Worm (Caenorhabditis elegans) whole organism, L3 larva: Measurements from ENCODE around the gene T16G12.9.

Experiments
- R02D3.7 ChIP-seq: fragments of 150-350 bp; optimal IDR thresholded peaks from 2 replicates; lab custom pipeline; 2014; ENCODE audit warnings: missing biosample characterization, missing genetic modification characterization
- ZK546.5 ChIP-seq: sonication (generic microtip); optimal IDR thresholded peaks from 2 replicates; lab custom pipeline; 2017; ENCODE audit warnings: missing biosample characterization, missing genetic modification characterization
- ama-1 ChIP-seq: fragments of 150-350 bp; optimal IDR thresholded peaks from 2 replicates; lab custom pipeline; 2018
- ceh-82 ChIP-seq: fragments of 150-350 bp; optimal IDR thresholded peaks from 2 replicates; lab custom pipeline; 2014; ENCODE audit warnings: missing biosample characterization, missing genetic modification characterization
- daf-12 ChIP-seq: fragments of 150-350 bp; optimal IDR thresholded peaks from 2 replicates; lab custom pipeline; 2014; ENCODE audit warnings: missing biosample characterization, missing genetic modification reagents, missing genetic modification characterization
- fos-1 ChIP-seq: fragments of 150-350 bp; optimal IDR thresholded peaks from 2 replicates; lab custom pipeline; 2014; ENCODE audit warnings: missing biosample characterization, missing genetic modification characterization
- hmg-11 ChIP-seq: sonication (generic microtip); optimal IDR thresholded peaks from 2 replicates; lab custom pipeline; 2016; ENCODE audit warnings: missing genetic modification characterization, missing compliant biosample characterization
- lin-39 ChIP-seq: fragments of 150-350 bp; optimal IDR thresholded peaks from 2 replicates; lab custom pipeline; 2018; ENCODE audit warnings: missing biosample characterization, missing genetic modification reagents, missing genetic modification characterization
- nhr-77 ChIP-seq: fragments of 150-350 bp; optimal IDR thresholded peaks from 2 replicates; lab custom pipeline; 2014; ENCODE audit warnings: missing biosample characterization, missing genetic modification characterization
- pha-4 ChIP-seq: fragments of 150-350 bp; optimal IDR thresholded peaks from 2 replicates; lab custom pipeline; 2014; ENCODE audit warnings: missing biosample characterization, missing genetic modification reagents, missing genetic modification characterization
- unc-39 ChIP-seq: sonication (generic microtip); optimal IDR thresholded peaks from 4 replicates; lab custom pipeline; 2017; ENCODE audit warnings: missing biosample characterization, missing genetic modification characterization
- ztf-11 ChIP-seq: fragments of 150-350 bp; optimal IDR thresholded peaks from 2 replicates; lab custom pipeline; 2014; ENCODE audit warnings: missing biosample characterization, missing genetic modification characterization

DNA sequence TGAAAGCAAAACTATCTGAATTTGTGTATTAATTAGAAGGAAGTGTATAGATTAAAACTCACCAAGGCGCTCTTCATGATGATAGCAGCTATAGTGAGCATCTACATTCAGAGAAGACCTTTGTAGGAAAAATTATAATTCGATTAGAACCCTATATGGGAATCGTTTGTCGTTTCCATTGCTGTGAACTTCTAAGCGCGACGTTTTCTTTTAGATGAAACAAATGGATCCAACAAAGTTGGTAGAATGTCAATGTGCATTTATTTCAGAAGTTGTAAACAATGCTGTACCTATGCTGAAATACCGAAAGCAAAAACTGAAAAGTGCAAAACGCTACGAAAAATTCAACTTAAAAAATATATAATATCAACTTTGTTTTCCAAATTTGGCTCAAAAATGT lies 22.0 kb downstream of the T16G12.9 start, which contains the start of gene T16G12.10:
- no peak for TF ChIP-seq lin-39 (tag; lab: Kevin White, UChicago)
- no peak for TF ChIP-seq unc-39 (tag; lab: Kevin White, UChicago)
- TF ChIP-seq R02D3.7 (tag; lab: Kevin White, UChicago) = no peak
- TF ChIP-seq ztf-11 = no peak
- no peak for TF ChIP-seq ceh-82 (tag; lab: Kevin White, UChicago)
- no peak for TF ChIP-seq nhr-77 (tag; lab: Kevin White, UChicago)
- no peak for TF ChIP-seq ama-1 (lab: Kevin White, UChicago)
- TF ChIP-seq daf-12 (tag; lab: Kevin White, UChicago) = no peak
- TF ChIP-seq pha-4 = no peak
- TF ChIP-seq ZK546.5 (tag; lab: Kevin White, UChicago) = no peak
- TF ChIP-seq fos-1 = no peak
- TF ChIP-seq hmg-11 (tag; lab: Kevin White, UChicago) = no peak
